Fruit fly (Drosophila melanogaster): ENCODE data around the gene Akt.
A peak's percentile ranks its signal among the peaks of the same experiment; 100 is the strongest.

dm6 chr3R:16049369-16049768, 49.7 kb upstream of the Akt start, which contains the start of the genes IKKbeta and CG5013:
- TF ChIP-seq achi (GFP tag; optimal IDR thresholded peaks at IDR 0.05): no peak
- TF ChIP-seq CG11294 (GFP tag; IDR thresholded peaks at IDR 0.05): no peak
- TF ChIP-seq CG11762 (GFP tag; optimal IDR thresholded peaks at IDR 0.05; ENCODE audit: insufficient read depth): no peak
- TF ChIP-seq Eip78C (GFP tag): peak; percentile 73
- no peak for TF ChIP-seq CG6808 (GFP tag; optimal IDR thresholded peaks at IDR 0.05)
- TF ChIP-seq Gug (GFP tag; IDR thresholded peaks at IDR 0.05): no peak
- TF ChIP-seq CG8119 (GFP tag; IDR thresholded peaks at IDR 0.05): no peak
- TF ChIP-seq OdsH (GFP tag; optimal IDR thresholded peaks at IDR 0.05): no peak

Data from whole organism, prepupa.